Worm (Caenorhabditis elegans) whole organism, L4 larva: Measurements from ENCODE around the gene W02D7.12.

ENCODE experiments used
- F26F4.8 ChIP-seq: fragments of 200-800 bp; sonication (Bioruptor generic); conservative IDR thresholded peaks from 2 replicates; pipeline ENCODE4 v1.3.6; 2022; ENCODE audit warnings: missing genetic modification characterization, missing compliant biosample characterization
- F37D6.2 ChIP-seq: sonication (generic microtip); optimal IDR thresholded peaks from 2 replicates; lab custom pipeline; 2016; ENCODE audit warnings: mild to moderate bottlenecking, missing genetic modification characterization, missing compliant biosample characterization
- F44E2.7 ChIP-seq: fragments of 200-800 bp; sonication (Bioruptor generic); IDR thresholded peaks from 2 replicates; pipeline ENCODE4 v2.1.2; 2022; ENCODE audit warnings: missing genetic modification characterization, missing compliant biosample characterization
- Y105C5A.15 ChIP-seq: fragments of 200-800 bp; sonication (Bioruptor generic); IDR thresholded peaks from 2 replicates; pipeline ENCODE4 v1.3.6; 2022; ENCODE audit warnings: missing genetic modification characterization, missing compliant biosample characterization
- Y5F2A.4 ChIP-seq: fragments of 200-800 bp; sonication (Bioruptor generic); optimal IDR thresholded peaks from 2 replicates; lab custom pipeline; 2018; ENCODE audit warnings: mild to moderate bottlenecking, missing genetic modification characterization, missing compliant biosample characterization
- ZK337.2 ChIP-seq: fragments of 200-800 bp; sonication (Bioruptor generic); IDR thresholded peaks from 2 replicates; pipeline ENCODE4 v1.3.6; 2022; ENCODE audit warnings: missing genetic modification reagents, missing genetic modification characterization, missing compliant biosample characterization
- arid-1 ChIP-seq: fragments of 200-800 bp; sonication (Bioruptor generic); conservative IDR thresholded peaks from 2 replicates; pipeline ENCODE4 v1.3.6; 2022; ENCODE audit warnings: missing genetic modification reagents, missing genetic modification characterization, missing compliant biosample characterization
- ceh-44 ChIP-seq: fragments of 200-800 bp; sonication (Bioruptor generic); IDR thresholded peaks from 2 replicates; pipeline ENCODE4 v1.3.6; 2022; ENCODE audit warnings: missing genetic modification reagents, missing genetic modification characterization, missing compliant biosample characterization
- ceh-62 ChIP-seq: sonication (generic microtip); optimal IDR thresholded peaks from 2 replicates; lab custom pipeline; 2017; ENCODE audit warnings: missing biosample characterization, missing genetic modification characterization
- ctbp-1 ChIP-seq: fragments of 200-800 bp; sonication (Bioruptor generic); IDR thresholded peaks from 2 replicates; pipeline ENCODE4 v1.3.6; 2022; ENCODE audit warnings: missing genetic modification reagents, missing genetic modification characterization, missing compliant biosample characterization
- daf-12 ChIP-seq: fragments of 150-350 bp; optimal IDR thresholded peaks from 2 replicates; lab custom pipeline; 2014; ENCODE audit warnings: missing biosample characterization, missing genetic modification reagents, missing genetic modification characterization
- daf-16 ChIP-seq, 3 experiments: sonication (generic microtip); optimal IDR thresholded peaks; 2 replicates each; lab custom pipeline; 2016 to 2017; ENCODE audit warnings: missing genetic modification characterization in 3 of 3, missing genetic modification reagents in 3 of 3, mild to moderate bottlenecking in 2 of 3, missing compliant biosample characterization in 2 of 3, missing biosample characterization in 1 of 3, moderate library complexity in 1 of 3
- dmd-6 ChIP-seq: fragments of 200-800 bp; sonication (Bioruptor generic); IDR thresholded peaks from 2 replicates; pipeline ENCODE4 v1.3.6; 2022; ENCODE audit warnings: missing genetic modification reagents, missing genetic modification characterization, missing compliant biosample characterization
- dve-1 ChIP-seq: sonication (generic microtip); optimal IDR thresholded peaks from 2 replicates; lab custom pipeline; 2017; ENCODE audit warnings: antibody characterized with exemption, mild to moderate bottlenecking, missing genetic modification characterization, missing compliant biosample characterization; ENCODE audit not compliant: insufficient read depth
- fos-1 ChIP-seq: fragments of 150-350 bp; optimal IDR thresholded peaks from 2 replicates; lab custom pipeline; 2014; ENCODE audit warnings: missing biosample characterization, missing genetic modification characterization
- gei-8 ChIP-seq: fragments of 200-800 bp; sonication (Bioruptor generic); optimal IDR thresholded peaks from 2 replicates; lab custom pipeline; 2018; ENCODE audit warnings: mild to moderate bottlenecking, missing genetic modification characterization, missing compliant biosample characterization
- jun-1 ChIP-seq: fragments of 150-350 bp; optimal IDR thresholded peaks from 2 replicates; lab custom pipeline; 2014; ENCODE audit warnings: missing biosample characterization, missing genetic modification reagents, missing genetic modification characterization
- lim-7 ChIP-seq: fragments of 200-800 bp; sonication (Bioruptor generic); IDR thresholded peaks from 2 replicates; pipeline ENCODE4 v1.3.6; 2022; ENCODE audit warnings: missing genetic modification characterization, missing compliant biosample characterization
- lin-39 ChIP-seq: fragments of 150-350 bp; optimal IDR thresholded peaks from 2 replicates; lab custom pipeline; 2014; ENCODE audit warnings: missing biosample characterization, missing genetic modification reagents, missing genetic modification characterization
- madf-5 ChIP-seq, 2 experiments: fragments of 200-800 bp; sonication (Bioruptor generic); IDR thresholded peaks; 2 replicates each; pipeline ENCODE4 v1.3.6; 2022; ENCODE audit warnings: missing compliant biosample characterization in 2 of 2, missing genetic modification characterization in 2 of 2
- madf-9 ChIP-seq: fragments of 200-800 bp; sonication (Bioruptor generic); conservative IDR thresholded peaks from 2 replicates; pipeline ENCODE4 v1.3.6; 2022; ENCODE audit warnings: missing genetic modification reagents, missing genetic modification characterization, missing compliant biosample characterization
- mdl-1 ChIP-seq, 2 experiments: fragments of 150-350 bp in 1 of 2; sonication (generic microtip) in 1 of 2; optimal IDR thresholded peaks; 2 replicates each; lab custom pipeline; 2014 to 2017; ENCODE audit warnings: missing biosample characterization in 2 of 2, missing genetic modification characterization in 2 of 2
- mes-2 ChIP-seq: sonication (generic microtip); optimal IDR thresholded peaks from 2 replicates; lab custom pipeline; 2016; ENCODE audit warnings: missing genotype, mild to moderate bottlenecking, missing genetic modification characterization, missing compliant biosample characterization; ENCODE audit not compliant: poor library complexity, severe bottlenecking
- nhr-102 ChIP-seq: sonication (generic microtip); optimal IDR thresholded peaks from 2 replicates; lab custom pipeline; 2016; ENCODE audit warnings: mild to moderate bottlenecking, missing genetic modification characterization, moderate library complexity, missing compliant biosample characterization
- nhr-11 ChIP-seq: fragments of 150-350 bp; optimal IDR thresholded peaks from 2 replicates; lab custom pipeline; 2014; ENCODE audit warnings: missing biosample characterization, missing genetic modification characterization
- nhr-48 ChIP-seq: sonication (generic microtip); optimal IDR thresholded peaks from 2 replicates; lab custom pipeline; 2016; ENCODE audit warnings: mild to moderate bottlenecking, missing genetic modification characterization, missing compliant biosample characterization
- nhr-76 ChIP-seq: fragments of 150-350 bp; optimal IDR thresholded peaks from 2 replicates; lab custom pipeline; 2014; ENCODE audit warnings: missing biosample characterization, missing genetic modification characterization
- pha-4 ChIP-seq, 2 experiments: fragments of 150-350 bp in 1 of 2; fragments of 200-800 bp in 1 of 2; sonication (Bioruptor generic) in 1 of 2; IDR thresholded peaks in 1 of 2; optimal IDR thresholded peaks in 1 of 2; 2 replicates each; pipeline versions ENCODE4 v1.3.6 to Lab custom; 2014 to 2022; ENCODE audit warnings: missing genetic modification characterization in 2 of 2, missing genetic modification reagents in 2 of 2, missing biosample characterization in 1 of 2, missing compliant biosample characterization in 1 of 2
- pqm-1 ChIP-seq: sonication (generic microtip); optimal IDR thresholded peaks from 2 replicates; lab custom pipeline; 2017; ENCODE audit warnings: missing biosample characterization, missing genetic modification characterization
- spr-1 ChIP-seq: sonication (generic microtip); optimal IDR thresholded peaks from 2 replicates; lab custom pipeline; 2016; ENCODE audit warnings: mild to moderate bottlenecking, missing genetic modification characterization, missing compliant biosample characterization
- tra-1 ChIP-seq: fragments of 200-800 bp; sonication (Bioruptor generic); IDR thresholded peaks from 2 replicates; pipeline ENCODE4 v1.3.6; 2022; ENCODE audit warnings: missing genetic modification reagents, missing genetic modification characterization, missing compliant biosample characterization
- unc-62 ChIP-seq, 3 experiments: fragments of 150-350 bp in 1 of 3; sonication (generic microtip); optimal IDR thresholded peaks in 2 of 3; peaks in 1 of 3; 1 replicate in 1 of 3; 2 replicates in 2 of 3; lab custom pipeline; 2014 to 2017; ENCODE audit warnings: missing biosample characterization in 3 of 3, missing genetic modification characterization in 3 of 3, missing genetic modification reagents in 3 of 3, missing genotype in 1 of 3
- zag-1 ChIP-seq: fragments of 150-350 bp; optimal IDR thresholded peaks from 2 replicates; lab custom pipeline; 2014; ENCODE audit warnings: missing biosample characterization, missing genetic modification characterization
- ztf-7 ChIP-seq: fragments of 150-350 bp; optimal IDR thresholded peaks from 2 replicates; lab custom pipeline; 2014; ENCODE audit warnings: missing biosample characterization, missing genetic modification characterization

W02D7.12 gene

DNA sequence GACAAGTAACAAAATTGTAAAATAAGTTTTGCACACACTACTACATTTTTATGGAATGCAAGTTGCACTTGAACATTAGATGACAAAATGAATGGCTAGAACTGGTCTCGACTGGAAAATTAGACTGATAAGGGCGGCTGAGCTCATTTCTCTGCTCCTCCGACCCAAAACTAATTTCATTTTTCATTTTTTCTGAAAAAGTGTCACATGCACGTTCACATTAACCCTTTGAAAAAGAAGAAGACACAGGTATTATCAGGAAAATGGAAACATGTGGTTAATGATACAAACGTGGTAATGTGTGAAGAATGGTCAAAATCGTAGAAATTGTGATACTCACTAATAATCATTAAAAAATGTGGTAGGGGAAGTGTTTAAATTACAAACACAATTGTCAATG is 4.3 kb upstream of the W02D7.12 start (continued):
- TF ChIP-seq ceh-62 (tag; lab: Kevin White, UChicago) (no peak), Y5F2A.4 (GFP tag; lab: Kevin White, UChicago) (no peak), fos-1 (tag; lab: Kevin White, UChicago) (no peak)
- TF ChIP-seq, all 104 proteins: peak for 10

ce11 chrV:8307681-8308080 is 3.6 kb upstream of the W02D7.12 start, which contains the start of gene clec-218:
clec-218 (plus strand) TSS chrV:8307942.
- TF ChIP-seq pha-4 (GFP tag; IDR thresholded peaks at IDR 0.05; lab: Robert Waterston, UW) (0 out of 2 replicates have a peak, but pooled peaks have one; percentile 11), pha-4 (tag; optimal IDR thresholded peaks at IDR 0.05; lab: Kevin White, UChicago) (no peak), dve-1 (tag; lab: Kevin White, UChicago) (peak; percentile 46), spr-1 (tag; lab: Kevin White, UChicago) (no peak), pqm-1 (tag; lab: Kevin White, UChicago) (peak; percentile 10), Y5F2A.4 (GFP tag; lab: Kevin White, UChicago) (no peak), daf-16 (GFP tag; optimal IDR thresholded peaks at IDR 0.05; lab: Kevin White, UChicago) (no peak), daf-16 (tag; optimal IDR thresholded peaks at IDR 0.05; lab: Kevin White, UChicago) (peak; percentile 35), dmd-6 (GFP tag; lab: Robert Waterston, UW) (peak; percentile 72)
- TF ChIP-seq, all 104 proteins: peak for 5

DNA sequence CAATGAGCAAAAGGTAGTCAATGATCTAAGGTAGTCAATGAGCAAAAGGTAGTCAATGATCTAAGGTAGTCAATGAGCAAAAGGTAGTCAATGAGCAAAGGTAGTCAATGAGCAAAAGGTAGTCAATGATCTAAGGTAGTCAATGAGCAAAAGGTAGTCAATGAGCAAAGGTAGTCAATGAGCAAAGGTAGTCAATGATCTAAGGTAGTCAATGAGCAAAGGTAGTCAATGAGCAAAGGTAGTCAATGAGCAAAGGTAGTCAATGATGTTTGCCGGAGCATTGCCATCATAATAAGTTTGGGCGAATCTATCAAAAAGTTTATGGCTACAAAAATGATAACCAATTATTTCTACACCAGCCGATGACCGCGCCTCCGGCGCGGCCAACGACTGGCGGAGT is 3.5 kb downstream of the W02D7.12 start:
- TF ChIP-seq ZK337.2 (GFP tag; lab: Robert Waterston, UW): peak; percentile 46; the same call in 1 of the 2 replicates
- peak; percentile 22; the same call in 1 of the 2 replicates for TF ChIP-seq tra-1 (GFP tag; lab: Robert Waterston, UW)
- peak; percentile 37; the same call in 1 of the 2 replicates for TF ChIP-seq Y105C5A.15 (GFP tag; lab: Robert Waterston, UW)
- peak; percentile 38; the same call in 1 of the 2 replicates for TF ChIP-seq ceh-44 (GFP tag; lab: Robert Waterston, UW)
- TF ChIP-seq arid-1: peak; percentile 30; the same call in 1 of the 2 replicates
- TF ChIP-seq madf-9 (GFP tag; lab: Robert Waterston, UW): 0 out of 2 replicates have a peak, but pooled peaks have one; percentile 42
- TF ChIP-seq lim-7 (GFP tag; lab: Robert Waterston, UW): peak; percentile 67
- peak; percentile 65; the same call in 1 of the 2 replicates for TF ChIP-seq F26F4.8 (GFP tag; lab: Robert Waterston, UW)
- TF ChIP-seq F44E2.7 (GFP tag; lab: Robert Waterston, UW): peak; percentile 38; the same call in 1 of the 2 replicates
- TF ChIP-seq madf-5 (GFP tag; IDR thresholded peaks at IDR 0.05; lab: Robert Waterston, UW): peak in 1 of 2 experiments; percentile 49; a peak in 1 of 4 replicates
- TF ChIP-seq, all 104 proteins: peak for 10; not testable (repeated sequence) for 94

DNA sequence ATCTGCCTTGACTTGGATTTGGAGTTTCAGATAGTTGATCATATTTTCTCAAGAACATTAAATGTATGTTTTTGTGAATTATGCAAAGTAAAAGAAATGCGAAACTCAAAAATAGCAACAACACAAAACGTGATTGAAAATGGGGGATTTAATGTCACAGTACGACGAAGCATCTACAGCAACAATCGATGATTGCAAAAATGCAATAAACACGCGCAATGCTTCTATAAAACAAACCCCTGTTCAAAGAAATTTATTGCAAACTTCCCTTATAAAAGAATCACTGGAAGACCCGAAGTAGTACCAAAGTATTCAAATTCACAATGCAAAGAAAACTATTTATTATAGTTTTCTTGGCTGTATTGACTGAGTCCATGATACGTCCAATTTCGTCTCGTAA is 6.8 kb downstream of the W02D7.12 start, which contains the start of gene clec-219:
TSS of gene clec-219 (plus strand) at position 301 of the 400 bp plus-strand sequence.
- no peak for TF ChIP-seq unc-62 (GFP tag; optimal IDR thresholded peaks at IDR 0.05 in 1 of 2; lab: Kevin White, UChicago)
- no peak for TF ChIP-seq unc-62 (tag; optimal IDR thresholded peaks at IDR 0.05; lab: Kevin White, UChicago)
- TF ChIP-seq nhr-102 (tag; lab: Kevin White, UChicago): no peak
- no peak for TF ChIP-seq zag-1 (tag; lab: Kevin White, UChicago)
- TF ChIP-seq F37D6.2 (tag; lab: Kevin White, UChicago): no peak
- no peak for TF ChIP-seq nhr-11 (tag; lab: Kevin White, UChicago)
- TF ChIP-seq gei-8: no peak
- TF ChIP-seq nhr-48 (tag; lab: Kevin White, UChicago): no peak
- no peak for TF ChIP-seq ctbp-1 (GFP tag; lab: Robert Waterston, UW)
- no peak for TF ChIP-seq nhr-76 (tag; lab: Kevin White, UChicago)
- no peak for TF ChIP-seq ztf-7 (tag; lab: Kevin White, UChicago)
- no peak for TF ChIP-seq jun-1 (tag; lab: Kevin White, UChicago)
- no peak for TF ChIP-seq daf-12 (tag; lab: Kevin White, UChicago)
- no peak for TF ChIP-seq mdl-1 (tag; optimal IDR thresholded peaks at IDR 0.05; lab: Kevin White, UChicago)
- TF ChIP-seq mes-2 (tag; lab: Kevin White, UChicago): no peak
- TF ChIP-seq lin-39 (tag; lab: Kevin White, UChicago): no peak
